Comparison of ENCODE assay signal across 4 fruit fly cellular contexts in the genomic region with DNA sequence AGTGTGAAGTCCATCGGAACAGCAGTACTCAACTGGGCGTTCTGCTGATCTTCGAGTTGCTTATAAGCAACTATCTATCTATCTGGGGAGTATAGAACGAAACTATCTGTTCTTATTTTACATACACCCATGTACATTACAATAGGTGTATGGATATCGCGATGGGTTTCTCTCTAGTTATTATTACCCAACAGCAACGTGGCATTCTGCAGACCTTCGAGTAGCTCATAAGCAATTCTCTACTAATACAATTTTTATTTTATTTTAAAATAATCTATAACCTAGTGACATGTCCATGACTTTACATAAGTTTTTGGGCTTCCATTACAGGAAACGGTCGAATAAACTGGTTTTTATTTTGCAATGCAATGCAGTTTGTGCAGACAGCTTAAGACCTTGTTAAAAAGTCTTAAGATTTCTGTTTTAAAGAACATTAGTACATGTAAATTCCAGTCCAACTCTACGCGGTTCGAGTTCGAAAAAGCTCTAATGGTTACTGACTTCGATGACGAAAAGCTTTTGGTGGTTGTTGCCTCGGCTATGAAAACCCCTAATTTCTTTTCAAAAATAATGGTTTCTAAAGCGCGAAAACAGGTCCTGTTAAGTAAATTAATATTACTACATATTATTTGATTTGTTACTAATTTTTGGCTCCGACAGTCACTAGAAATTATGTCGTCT.
TF ChIP-seq lines count a peak whose summit lies in the region.

Gene Cyp6a16 (minus strand): TSS at position 36 of the 681 bp plus-strand sequence.

- peak; percentile 79 for TF ChIP-seq CTCF in whole organism, embryonic (GFP tag; optimal IDR thresholded peaks at IDR 0.05; lab: Kevin White, UChicago)

TF ChIP-seq in whole organism, embryonic, 481 proteins besides CTCF, POLR2A, EP300 and RAD21 (continues in another document):
- peak; percentile 75 for TF ChIP-seq Dp (GFP tag; optimal IDR thresholded peaks at IDR 0.05; lab: Kevin White, UChicago)
- TF ChIP-seq sens (GFP tag; lab: Kevin White, UChicago): peak; percentile 78
- TF ChIP-seq fd96Cb (tag; optimal IDR thresholded peaks at IDR 0.05; lab: Kevin White, UChicago): no peak
- peak; percentile 1 for TF ChIP-seq phol (tag; optimal IDR thresholded peaks at IDR 0.05; lab: Kevin White, UChicago)
- TF ChIP-seq ham (GFP tag; IDR thresholded peaks at IDR 0.05; lab: Robert Waterston, UW): no peak
- TF ChIP-seq sima (GFP tag; optimal IDR thresholded peaks at IDR 0.05; lab: Kevin White, UChicago): no peak
- TF ChIP-seq CG6791 (GFP tag; IDR thresholded peaks at IDR 0.05; lab: Robert Waterston, UW; ENCODE audit: partially characterized antibody): no peak
- TF ChIP-seq Meics (GFP tag; optimal IDR thresholded peaks at IDR 0.05; lab: Kevin White, UChicago): no peak
- TF ChIP-seq pho (GFP tag; optimal IDR thresholded peaks at IDR 0.05; lab: Kevin White, UChicago): no peak
- no peak for TF ChIP-seq CG17568 (GFP tag; optimal IDR thresholded peaks at IDR 0.05; lab: Kevin White, UChicago)
- no peak for TF ChIP-seq dan (GFP tag; IDR thresholded peaks at IDR 0.05; lab: Robert Waterston, UW)
- TF ChIP-seq pnt (GFP tag; optimal IDR thresholded peaks at IDR 0.05; lab: Kevin White, UChicago): no peak
- no peak for TF ChIP-seq ash1 (GFP tag; optimal IDR thresholded peaks at IDR 0.05; lab: Kevin White, UChicago)
- TF ChIP-seq Blimp-1 (GFP tag; optimal IDR thresholded peaks at IDR 0.05; lab: Kevin White, UChicago): no peak
- no peak for TF ChIP-seq gsb (GFP tag; IDR thresholded peaks at IDR 0.05; lab: Robert Waterston, UW)
- peak; percentile 34 for TF ChIP-seq CG2712 (tag; optimal IDR thresholded peaks at IDR 0.05; lab: Kevin White, UChicago)
- TF ChIP-seq CG10654 (GFP tag; optimal IDR thresholded peaks at IDR 0.05; lab: Kevin White, UChicago): no peak
- no peak for TF ChIP-seq CG7839 (tag; optimal IDR thresholded peaks at IDR 0.05; lab: Kevin White, UChicago)
- no peak for TF ChIP-seq CG12071 (GFP tag; optimal IDR thresholded peaks at IDR 0.05; lab: Kevin White, UChicago)
- TF ChIP-seq emc (GFP tag; optimal IDR thresholded peaks at IDR 0.05; lab: Kevin White, UChicago): no peak
- no peak for TF ChIP-seq zfh2 (GFP tag; optimal IDR thresholded peaks at IDR 0.05; lab: Kevin White, UChicago)

TF ChIP-seq in whole organism, prepupa, 60 proteins besides CTCF, POLR2A, EP300 and RAD21 (continues in another document):
- no peak for TF ChIP-seq Hr39 (GFP tag; optimal IDR thresholded peaks at IDR 0.05; lab: Kevin White, UChicago)
- TF ChIP-seq Ets96B (tag; optimal IDR thresholded peaks at IDR 0.05; lab: Kevin White, UChicago): peak; percentile 71
- peak; percentile 65 for TF ChIP-seq dsx (GFP tag; optimal IDR thresholded peaks at IDR 0.05; lab: Kevin White, UChicago; ENCODE audit: poor library complexity, severe bottlenecking)
- TF ChIP-seq Met (GFP tag; optimal IDR thresholded peaks at IDR 0.05; lab: Kevin White, UChicago): no peak
- no peak for TF ChIP-seq fd85E (GFP tag; optimal IDR thresholded peaks at IDR 0.05; lab: Kevin White, UChicago)
- peak; percentile 54 for TF ChIP-seq CG10631 (GFP tag; optimal IDR thresholded peaks at IDR 0.05; lab: Kevin White, UChicago)
- no peak for TF ChIP-seq Sox15 (GFP tag; optimal IDR thresholded peaks at IDR 0.05; lab: Kevin White, UChicago)
- TF ChIP-seq achi (GFP tag; optimal IDR thresholded peaks at IDR 0.05; lab: Kevin White, UChicago): peak; percentile 54
- no peak for TF ChIP-seq Sox102F (GFP tag; optimal IDR thresholded peaks at IDR 0.05; lab: Kevin White, UChicago)
- TF ChIP-seq CG15336 (GFP tag; IDR thresholded peaks at IDR 0.05; lab: Robert Waterston, UW): peak; percentile 81
- no peak for TF ChIP-seq CG8632 (GFP tag; optimal IDR thresholded peaks at IDR 0.05; lab: Kevin White, UChicago)
- no peak for TF ChIP-seq Eip75B (GFP tag; optimal IDR thresholded peaks at IDR 0.05; lab: Kevin White, UChicago)
- TF ChIP-seq spab (GFP tag; optimal IDR thresholded peaks at IDR 0.05; lab: Kevin White, UChicago): peak; percentile 66
- TF ChIP-seq ss (GFP tag; optimal IDR thresholded peaks at IDR 0.05; lab: Kevin White, UChicago): peak; percentile 44 to 68
- TF ChIP-seq CG31627 (GFP tag; optimal IDR thresholded peaks at IDR 0.05; lab: Kevin White, UChicago): no peak
- TF ChIP-seq lz (GFP tag; optimal IDR thresholded peaks at IDR 0.05; lab: Kevin White, UChicago): no peak
- TF ChIP-seq CG3032 (tag; optimal IDR thresholded peaks at IDR 0.05; lab: Kevin White, UChicago): peak; percentile 65
- TF ChIP-seq CG6808 (GFP tag; optimal IDR thresholded peaks at IDR 0.05; lab: Kevin White, UChicago): peak; percentile 34
- TF ChIP-seq svp (GFP tag; lab: Kevin White, UChicago): peak; percentile 30
- peak; percentile 66 for TF ChIP-seq Lpt (GFP tag; optimal IDR thresholded peaks at IDR 0.05; lab: Kevin White, UChicago)
- peak; percentile 26 for TF ChIP-seq Hr4 (GFP tag; optimal IDR thresholded peaks at IDR 0.05; lab: Kevin White, UChicago)
- TF ChIP-seq CG6854 (GFP tag; optimal IDR thresholded peaks at IDR 0.05; lab: Kevin White, UChicago): no peak

TF ChIP-seq in whole organism, pupa, 21 proteins besides CTCF, POLR2A, EP300 and RAD21:
- peak; percentile 79 for TF ChIP-seq CG12605 (GFP tag; IDR thresholded peaks at IDR 0.05; lab: Robert Waterston, UW)
- peak; percentile 19; the same call in 1 of the 2 replicates for TF ChIP-seq rn (GFP tag; IDR thresholded peaks at IDR 0.05; lab: Robert Waterston, UW)
- peak; percentile 92 for TF ChIP-seq CG4496 (GFP tag; IDR thresholded peaks at IDR 0.05; lab: Robert Waterston, UW)
- peak; percentile 51 for TF ChIP-seq gl (tag; optimal IDR thresholded peaks at IDR 0.05; lab: Kevin White, UChicago)
- peak; percentile 46 for TF ChIP-seq CG34367 (tag; optimal IDR thresholded peaks at IDR 0.05; lab: Kevin White, UChicago)
- TF ChIP-seq Ets98B (GFP tag; IDR thresholded peaks at IDR 0.05; lab: Robert Waterston, UW): peak; percentile 83
- no peak for TF ChIP-seq CG13204 (GFP tag; optimal IDR thresholded peaks at IDR 0.05; lab: Kevin White, UChicago)
- peak; percentile 56 for TF ChIP-seq D1 (tag; optimal IDR thresholded peaks at IDR 0.05; lab: Kevin White, UChicago)
- TF ChIP-seq Snoo (tag; optimal IDR thresholded peaks at IDR 0.05; lab: Kevin White, UChicago): no peak
- TF ChIP-seq CG8301 (tag; optimal IDR thresholded peaks at IDR 0.05; lab: Kevin White, UChicago): peak; percentile 85
- peak; percentile 79 for TF ChIP-seq CG17806 (tag; optimal IDR thresholded peaks at IDR 0.05; lab: Kevin White, UChicago)
- TF ChIP-seq CG15710 (tag; optimal IDR thresholded peaks at IDR 0.05; lab: Kevin White, UChicago): peak; percentile 67
- no peak for TF ChIP-seq EcR (GFP tag; optimal IDR thresholded peaks at IDR 0.05; lab: Kevin White, UChicago)
- TF ChIP-seq CG10348 (GFP tag; IDR thresholded peaks at IDR 0.05; lab: Robert Waterston, UW): no peak; the same call in 1 of the 2 replicates
- peak; percentile 77 for TF ChIP-seq Pif1A (GFP tag; optimal IDR thresholded peaks at IDR 0.05; lab: Kevin White, UChicago)
- TF ChIP-seq CG14655 (GFP tag; optimal IDR thresholded peaks at IDR 0.05; lab: Kevin White, UChicago): peak; percentile 88
- TF ChIP-seq CG32121 (GFP tag; IDR thresholded peaks at IDR 0.05; lab: Robert Waterston, UW): peak; percentile 86
- peak; percentile 64 for TF ChIP-seq CG9948 (tag; optimal IDR thresholded peaks at IDR 0.05; lab: Kevin White, UChicago)
- TF ChIP-seq CG8159 (tag; optimal IDR thresholded peaks at IDR 0.05; lab: Kevin White, UChicago): peak; percentile 75
- peak; percentile 86 for TF ChIP-seq fd96Ca (GFP tag; IDR thresholded peaks at IDR 0.05; lab: Robert Waterston, UW)
- TF ChIP-seq Pif1B (GFP tag; optimal IDR thresholded peaks at IDR 0.05; lab: Kevin White, UChicago): peak; percentile 72

TF ChIP-seq in whole organism, wandering third instar larva, 38 proteins besides CTCF, POLR2A, EP300 and RAD21:
- TF ChIP-seq pan (optimal IDR thresholded peaks at IDR 0.05; lab: Kevin White, UChicago) (no peak), Myc (optimal IDR thresholded peaks at IDR 0.05; lab: Kevin White, UChicago) (peak; percentile 72)

Comparison
In these comparisons a context has a peak if more than half of its experiments do, and no peak if none do; other contexts are left out.
1. Of the 7 proteins assayed by ChIP-seq in both whole organism, embryonic and whole organism, prepupa: peak only in whole organism, embryonic: none; only in whole organism, prepupa: Gug and Lpt; in both: none; in neither: 5.